Fruit fly (Drosophila melanogaster) whole organism, prepupa: ENCODE data around the gene CG8870.

Source experiments
- CG10669 ChIP-seq: fragments of 200-800 bp; sonication (Bioruptor generic); optimal IDR thresholded peaks from 3 replicates; lab custom pipeline; 2018; ENCODE audit warnings: missing biosample characterization, mild to moderate bottlenecking, missing genetic modification characterization, moderate library complexity
- CG6276 ChIP-seq: fragments of 200-800 bp; sonication (Bioruptor generic); optimal IDR thresholded peaks from 2 replicates; lab custom pipeline; 2017; ENCODE audit warnings: missing biosample characterization, mild to moderate bottlenecking, missing genetic modification characterization
- Eip93F ChIP-seq: fragments of 200-800 bp; sonication (Bioruptor generic); optimal IDR thresholded peaks from 2 replicates; lab custom pipeline; 2016; ENCODE audit warnings: missing biosample characterization, mild to moderate bottlenecking, missing genetic modification characterization

DNA sequence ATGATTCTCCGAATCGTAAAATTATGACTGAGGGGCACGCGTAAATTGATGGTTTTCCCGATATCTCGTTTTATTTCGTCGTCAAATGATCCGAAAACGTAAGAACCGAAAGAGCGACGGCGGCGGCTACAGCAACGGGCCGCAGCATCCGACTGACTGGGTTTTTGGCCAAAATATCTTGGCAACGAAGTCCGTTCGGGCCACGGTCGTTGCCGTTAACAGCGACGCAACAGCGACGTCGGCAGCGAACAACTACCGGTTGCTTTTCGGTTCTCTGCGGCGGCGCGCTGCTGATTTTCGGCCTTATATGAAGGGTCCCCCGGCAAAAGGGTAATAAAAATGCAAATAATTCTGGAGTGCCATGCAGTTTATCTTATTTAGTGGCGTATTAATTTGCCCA, 45.6 kb upstream of the CG8870 start, which contains the start of gene PK2-R2:
- TF ChIP-seq Eip93F = no peak
- TF ChIP-seq CG10669 (GFP tag; lab: Kevin White, UChicago) = no peak
- no peak for TF ChIP-seq CG6276 (GFP tag; lab: Kevin White, UChicago)
